Worm (Caenorhabditis elegans) whole organism, midembryonic: ENCODE results near the gene noca-2.

Source experiments
- flt-1 ChIP-seq: fragments of 200-800 bp; sonication (Bioruptor generic); IDR thresholded peaks from 2 replicates; pipeline ENCODE4 v1.3.6; 2022; ENCODE audit warnings: missing genetic modification characterization, missing compliant biosample characterization
- klf-2 ChIP-seq: fragments of 200-800 bp; sonication (Bioruptor generic); conservative IDR thresholded peaks from 2 replicates; pipeline ENCODE4 v1.3.6; 2022; ENCODE audit warnings: missing genetic modification reagents, missing genetic modification characterization, missing compliant biosample characterization
- med-1 ChIP-seq: sonication (generic microtip); optimal IDR thresholded peaks from 2 replicates; lab custom pipeline; 2017; ENCODE audit warnings: missing genetic modification characterization, mild to moderate bottlenecking, missing compliant biosample characterization, antibody characterized with exemption, missing genetic modification reagents; ENCODE audit not compliant: insufficient read depth
- ref-1 ChIP-seq: fragments of 200-800 bp; sonication (Bioruptor generic); conservative IDR thresholded peaks from 2 replicates; pipeline ENCODE4 v1.3.6; 2022; ENCODE audit warnings: missing genetic modification reagents, missing genetic modification characterization, missing compliant biosample characterization
- ztf-29 ChIP-seq: fragments of 200-800 bp; sonication (Bioruptor generic); IDR thresholded peaks from 2 replicates; pipeline ENCODE4 v1.3.6; 2022; ENCODE audit warnings: missing genetic modification reagents, missing genetic modification characterization, missing compliant biosample characterization

DNA sequence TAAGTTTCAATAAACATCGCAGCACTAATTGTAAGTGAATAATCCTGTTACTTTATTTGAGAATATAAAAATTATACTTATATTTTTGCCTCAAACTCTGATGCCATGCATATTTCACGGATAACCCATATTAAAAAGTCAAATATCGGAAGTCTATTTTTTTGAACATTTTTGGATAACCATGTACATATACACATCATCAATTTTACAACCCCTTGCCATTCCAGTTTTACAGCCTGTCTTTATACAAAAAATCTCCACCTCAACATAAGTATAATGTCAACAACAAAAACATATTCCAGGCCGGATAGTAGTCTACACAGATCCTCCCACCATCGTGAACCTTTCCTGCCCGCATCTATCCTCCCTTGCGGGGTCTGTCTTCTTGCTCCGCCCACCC, 17.3 kb downstream of the noca-2 start, which contains the start of gene hnd-1:
- TF ChIP-seq klf-2 (GFP tag; lab: Robert Waterston, UW) (no peak), flt-1 (no peak), med-1 (GFP tag; lab: Kevin White, UChicago) (no peak), ztf-29 (GFP tag; lab: Robert Waterston, UW) (no peak), ref-1 (GFP tag; lab: Robert Waterston, UW) (no peak)
